Fruit fly (Drosophila melanogaster) whole organism, wandering third instar larva: ENCODE measurements around the gene CG32110.
A peak's percentile ranks its signal among the peaks of the same experiment; 100 is the strongest.

Experiments used
- Abd-B ChIP-seq: fragments of >200 bp; optimal IDR thresholded peaks from 2 replicates; lab custom pipeline; 2017; ENCODE audit warnings: missing biosample characterization, missing genetic modification characterization
- CG32264 ChIP-seq: fragments of 200-800 bp; sonication (Bioruptor generic); optimal IDR thresholded peaks from 2 replicates; lab custom pipeline; 2016; ENCODE audit warnings: missing biosample characterization, missing genetic modification characterization
- CG9705 ChIP-seq: fragments of 200-800 bp; sonication (Bioruptor generic); optimal IDR thresholded peaks from 2 replicates; lab custom pipeline; 2018; ENCODE audit warnings: missing biosample characterization, mild to moderate bottlenecking, missing genetic modification characterization
- CrebA ChIP-seq: fragments of 200-800 bp; sonication (Bioruptor generic); optimal IDR thresholded peaks from 2 replicates; lab custom pipeline; 2016; ENCODE audit warnings: missing biosample characterization, mild to moderate bottlenecking, missing genetic modification characterization, borderline replicate concordance
- Dfd ChIP-seq: fragments of >200 bp; optimal IDR thresholded peaks from 2 replicates; lab custom pipeline; 2017; ENCODE audit warnings: missing biosample characterization, missing genetic modification characterization
- Dif ChIP-seq: fragments of 200-275, 200-300 bp; sonication (Bioruptor generic); optimal IDR thresholded peaks from 2 replicates; lab custom pipeline; 2018; ENCODE audit warnings: missing biosample characterization, missing genetic modification characterization; ENCODE audit not compliant: partially characterized antibody
- GATAd ChIP-seq: sonication (Bioruptor generic); optimal IDR thresholded peaks from 2 replicates; lab custom pipeline; 2016; ENCODE audit warnings: missing biosample characterization, missing genetic modification characterization
- HLH106 ChIP-seq: fragments of 200-800 bp; optimal IDR thresholded peaks from 3 replicates; lab custom pipeline; 2019; ENCODE audit warnings: missing biosample characterization, mild to moderate bottlenecking, missing genetic modification characterization, moderate library complexity
- Hnf4 ChIP-seq: fragments of 200-800 bp; sonication (Bioruptor generic); optimal IDR thresholded peaks from 2 replicates; lab custom pipeline; 2016; ENCODE audit warnings: missing biosample characterization, mild to moderate bottlenecking, missing genetic modification characterization
- Hr78 ChIP-seq: fragments of >200 bp; optimal IDR thresholded peaks from 2 replicates; lab custom pipeline; 2017; ENCODE audit warnings: missing biosample characterization, missing genetic modification characterization
- Hr83 ChIP-seq: fragments of 200-300 bp; sonication (Bioruptor generic); optimal IDR thresholded peaks from 2 replicates; lab custom pipeline; 2016; ENCODE audit warnings: missing biosample characterization, mild to moderate bottlenecking, missing genetic modification characterization, moderate library complexity; ENCODE audit not compliant: poor library complexity, severe bottlenecking
- Jra ChIP-seq: sonication (Bioruptor generic); optimal IDR thresholded peaks from 2 replicates; lab custom pipeline; 2016; ENCODE audit warnings: missing biosample characterization, missing genetic modification characterization
- Mio ChIP-seq: sonication (Bioruptor generic); optimal IDR thresholded peaks from 2 replicates; lab custom pipeline; 2016; ENCODE audit warnings: missing biosample characterization, missing genetic modification characterization
- Myc ChIP-seq: fragments of >200 bp; optimal IDR thresholded peaks from 2 replicates; lab custom pipeline; 2017
- N ChIP-seq: fragments of >200 bp; optimal IDR thresholded peaks from 2 replicates; lab custom pipeline; 2018; ENCODE audit warnings: missing biosample characterization, missing external identifiers, missing genetic modification characterization
- OdsH ChIP-seq: fragments of 200-800 bp; sonication (Bioruptor generic); optimal IDR thresholded peaks from 2 replicates; lab custom pipeline; 2016; ENCODE audit warnings: missing biosample characterization, mild to moderate bottlenecking, missing genetic modification characterization
- Rel ChIP-seq, 2 experiments: fragments of 200-800 bp; sonication (Bioruptor generic) in 1 of 2; optimal IDR thresholded peaks; 2 replicates in 1 of 2; 3 replicates in 1 of 2; lab custom pipeline; 2016 to 2019; ENCODE audit warnings: mild to moderate bottlenecking in 2 of 2, missing biosample characterization in 2 of 2, missing genetic modification characterization in 2 of 2, moderate library complexity in 1 of 2
- Sp1 ChIP-seq: fragments of 200-800 bp; sonication (Bioruptor generic); optimal IDR thresholded peaks from 3 replicates; lab custom pipeline; 2019; ENCODE audit warnings: missing biosample characterization, mild to moderate bottlenecking, missing genetic modification characterization, moderate library complexity
- Vsx2 ChIP-seq: fragments of 200-300, 225-300 bp; sonication (Bioruptor generic); optimal IDR thresholded peaks from 2 replicates; lab custom pipeline; 2018; ENCODE audit warnings: missing biosample characterization, missing genetic modification characterization; ENCODE audit not compliant: partially characterized antibody
- br ChIP-seq: fragments of 200-800 bp; sonication (Bioruptor generic); optimal IDR thresholded peaks from 2 replicates; lab custom pipeline; 2016; ENCODE audit warnings: missing biosample characterization, missing genetic modification characterization
- brk ChIP-seq: fragments of 200-800 bp; sonication (Bioruptor generic); optimal IDR thresholded peaks from 2 replicates; lab custom pipeline; 2016; ENCODE audit warnings: missing biosample characterization, mild to moderate bottlenecking, missing genetic modification characterization
- dl ChIP-seq, 2 experiments: fragments of 175-275, 200-275 bp in 1 of 2; fragments of 200-275 bp in 1 of 2; sonication (Bioruptor generic); optimal IDR thresholded peaks; lab custom pipeline; 2018; ENCODE audit warnings: mild to moderate bottlenecking in 2 of 2, missing biosample characterization in 2 of 2, missing genetic modification characterization in 2 of 2, moderate library complexity in 2 of 2; ENCODE audit not compliant: partially characterized antibody in 2 of 2, insufficient read depth in 1 of 2
- dmrt93B ChIP-seq: fragments of 200-800 bp; sonication (Bioruptor generic); optimal IDR thresholded peaks from 2 replicates; lab custom pipeline; 2018; ENCODE audit warnings: missing biosample characterization, mild to moderate bottlenecking, missing genetic modification characterization
- dsf ChIP-seq: sonication (Bioruptor generic); optimal IDR thresholded peaks from 2 replicates; lab custom pipeline; 2016; ENCODE audit warnings: missing biosample characterization, missing genetic modification characterization, borderline replicate concordance
- ey ChIP-seq: fragments of 200-800 bp; sonication (Bioruptor generic); optimal IDR thresholded peaks from 2 replicates; lab custom pipeline; 2016; ENCODE audit warnings: missing biosample characterization, missing genetic modification characterization
- foxo ChIP-seq, 2 experiments: fragments of 200-800 bp; sonication (Bioruptor generic); optimal IDR thresholded peaks; 2 replicates in 1 of 2; 3 replicates in 1 of 2; lab custom pipeline; 2016 to 2017; ENCODE audit warnings: missing biosample characterization in 2 of 2, missing genetic modification characterization in 2 of 2
- fru ChIP-seq: fragments of 200-800 bp; sonication (Bioruptor generic); optimal IDR thresholded peaks from 3 replicates; lab custom pipeline; 2016; ENCODE audit warnings: missing biosample characterization, mild to moderate bottlenecking, missing genetic modification characterization
- h ChIP-seq: fragments of 200-800 bp; sonication (Bioruptor generic); optimal IDR thresholded peaks from 3 replicates; lab custom pipeline; 2016; ENCODE audit warnings: missing biosample characterization, mild to moderate bottlenecking, missing genetic modification characterization
- jim ChIP-seq: fragments of 175-275, 200-325 bp; sonication (Bioruptor generic); optimal IDR thresholded peaks from 2 replicates; lab custom pipeline; 2016; ENCODE audit warnings: missing biosample characterization, mild to moderate bottlenecking, missing genetic modification characterization
- lola ChIP-seq: fragments of >200 bp; optimal IDR thresholded peaks from 2 replicates; lab custom pipeline; 2017; ENCODE audit warnings: missing biosample characterization, missing genetic modification characterization
- pan ChIP-seq: fragments of >200 bp; optimal IDR thresholded peaks from 2 replicates; lab custom pipeline; 2017
- psq ChIP-seq: fragments of 200-800 bp; sonication (Bioruptor generic); optimal IDR thresholded peaks from 3 replicates; lab custom pipeline; 2017; ENCODE audit warnings: missing biosample characterization, mild to moderate bottlenecking, missing genetic modification characterization, moderate library complexity
- rgr ChIP-seq: fragments of 200-800 bp; sonication (Bioruptor generic); optimal IDR thresholded peaks from 3 replicates; lab custom pipeline; 2016; ENCODE audit warnings: missing biosample characterization, mild to moderate bottlenecking, missing genetic modification characterization
- sage ChIP-seq: fragments of 200-800 bp; sonication (Bioruptor generic); optimal IDR thresholded peaks from 2 replicates; lab custom pipeline; 2016; ENCODE audit warnings: missing biosample characterization, mild to moderate bottlenecking, missing genetic modification characterization
- sv ChIP-seq: fragments of 200-800 bp; sonication (Bioruptor generic); optimal IDR thresholded peaks from 3 replicates; lab custom pipeline; 2016; ENCODE audit warnings: missing biosample characterization, missing genetic modification characterization
- tai ChIP-seq: sonication (Bioruptor generic); optimal IDR thresholded peaks from 2 replicates; lab custom pipeline; 2016; ENCODE audit warnings: missing biosample characterization, missing genetic modification characterization
- usp ChIP-seq: fragments of >200 bp; optimal IDR thresholded peaks from 2 replicates; lab custom pipeline; 2017; ENCODE audit warnings: missing biosample characterization, missing genetic modification characterization
- woc ChIP-seq: sonication (Bioruptor generic); optimal IDR thresholded peaks from 2 replicates; lab custom pipeline; 2016; ENCODE audit warnings: missing biosample characterization, mild to moderate bottlenecking, missing genetic modification characterization

The CG32110 gene

DNA sequence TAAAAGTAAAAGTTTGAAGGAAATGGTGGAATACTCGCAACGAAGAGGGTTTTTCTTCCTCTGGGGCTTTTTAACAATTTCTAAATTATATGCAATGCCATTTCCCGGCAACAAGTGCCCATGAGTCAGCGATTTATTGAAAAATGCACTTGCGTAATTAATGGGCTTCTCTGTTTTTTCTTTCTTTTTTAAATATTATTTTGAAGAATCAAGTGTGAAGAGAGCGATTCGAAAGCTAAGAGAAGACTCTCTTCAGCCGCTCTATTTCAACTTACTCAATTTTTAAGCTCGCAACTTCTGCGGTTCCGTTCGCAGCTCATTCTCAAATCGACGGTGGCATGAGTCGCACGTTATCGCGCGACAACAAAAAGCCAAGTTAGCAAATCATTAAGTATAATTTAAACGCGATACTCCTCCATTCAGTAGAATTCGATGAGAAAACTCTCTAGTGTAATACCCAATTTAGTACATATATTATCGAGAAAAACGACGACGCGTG, 18.6 kb upstream of the CG32110 start, which contains the start of gene CG42709 (continued):
- peak; percentile 84 for TF ChIP-seq Dif
- no peak for TF ChIP-seq HLH106 (tag; lab: Kevin White, UChicago)
- no peak for TF ChIP-seq lola (GFP tag; lab: Kevin White, UChicago)
- peak; percentile 25 for TF ChIP-seq Hnf4 (GFP tag; lab: Kevin White, UChicago)
- no peak for TF ChIP-seq N (GFP tag; lab: Kevin White, UChicago)
- TF ChIP-seq brk (GFP tag; lab: Kevin White, UChicago): no peak
- no peak for TF ChIP-seq CG9705 (GFP tag; lab: Kevin White, UChicago)
- no peak for TF ChIP-seq woc
- TF ChIP-seq, all 38 proteins: peak for 7

DNA sequence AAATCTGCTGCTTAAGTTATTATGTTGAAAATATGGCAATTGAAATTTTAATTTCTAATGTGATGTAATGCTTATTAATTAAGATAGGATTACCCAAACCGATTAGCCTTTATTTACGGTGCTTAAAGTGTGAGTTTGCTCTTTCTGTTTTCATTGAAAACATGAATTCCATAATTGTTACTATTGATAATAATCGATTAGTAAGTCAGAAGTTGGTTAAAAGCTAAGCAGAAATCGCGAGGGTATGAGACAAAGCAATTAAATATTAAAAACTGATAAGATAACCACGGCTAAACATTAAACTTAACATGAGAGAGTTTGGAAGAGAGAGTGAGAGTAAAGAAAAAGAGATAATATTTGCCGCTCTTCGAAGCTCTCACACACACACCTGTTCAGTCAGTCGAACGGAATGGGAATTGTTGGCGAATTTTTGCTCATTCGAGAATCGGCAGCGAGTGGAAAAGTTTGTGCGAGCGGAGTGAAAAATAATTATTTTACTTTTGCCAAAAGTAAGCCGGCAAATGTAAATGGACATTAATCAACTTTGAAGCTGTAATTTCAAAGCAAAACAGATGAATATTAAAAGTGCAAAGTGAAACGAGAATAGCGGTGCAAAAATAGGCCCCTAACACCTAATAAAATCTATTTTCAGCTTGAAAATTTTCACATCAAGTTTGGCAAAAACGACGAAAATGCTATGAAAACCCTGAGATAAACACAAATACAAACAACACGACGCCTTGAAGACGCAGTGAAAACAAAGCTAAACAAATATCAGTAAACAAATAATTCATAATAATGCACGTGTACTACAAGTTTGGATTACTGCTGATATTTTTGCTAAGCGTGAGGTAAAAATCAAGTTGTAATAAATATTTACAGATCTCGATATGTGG, 17.5 kb upstream of the CG32110 start:
- TF ChIP-seq rgr (GFP tag; lab: Kevin White, UChicago) (no peak), GATAd (GFP tag; lab: Kevin White, UChicago) (no peak), jim (GFP tag; lab: Kevin White, UChicago) (no peak), Myc (lab: Kevin White, UChicago) (no peak), HLH106 (tag; lab: Kevin White, UChicago) (no peak), Sp1 (no peak), OdsH (no peak), Vsx2 (no peak), Dfd (GFP tag; lab: Kevin White, UChicago) (no peak), usp (GFP tag; lab: Kevin White, UChicago) (no peak), dsf (no peak), N (GFP tag; lab: Kevin White, UChicago) (no peak), Mio (no peak), fru (GFP tag; lab: Kevin White, UChicago) (no peak), Hr78 (no peak), br (no peak), lola (GFP tag; lab: Kevin White, UChicago) (no peak), Jra (GFP tag; lab: Kevin White, UChicago) (no peak), brk (GFP tag; lab: Kevin White, UChicago) (no peak), Abd-B (no peak), sv (GFP tag; lab: Kevin White, UChicago) (no peak), Rel (GFP tag; optimal IDR thresholded peaks at IDR 0.05; lab: Kevin White, UChicago) (no peak), Rel (tag; optimal IDR thresholded peaks at IDR 0.05; lab: Kevin White, UChicago) (no peak), ey (GFP tag; lab: Kevin White, UChicago) (no peak), CG9705 (GFP tag; lab: Kevin White, UChicago) (no peak), tai (no peak), Hr83 (GFP tag; lab: Kevin White, UChicago) (peak; percentile 71), CG32264 (GFP tag; lab: Kevin White, UChicago) (no peak), psq (GFP tag; lab: Kevin White, UChicago) (no peak), foxo (GFP tag; optimal IDR thresholded peaks at IDR 0.05; lab: Kevin White, UChicago) (peak in 1 of 2 experiments; percentile 64), woc (no peak), pan (no peak), sage (GFP tag; lab: Kevin White, UChicago) (no peak), CrebA (GFP tag; lab: Kevin White, UChicago) (peak; percentile 48), Hnf4 (GFP tag; lab: Kevin White, UChicago) (no peak), Dif (peak; percentile 88), dmrt93B (GFP tag; lab: Kevin White, UChicago) (no peak), h (GFP tag; lab: Kevin White, UChicago) (no peak), dl (GFP tag; optimal IDR thresholded peaks at IDR 0.05; lab: Kevin White, UChicago; ENCODE audit: insufficient read depth in 1 of 2, partially characterized antibody in 2 of 2) (peak; percentile 69 to 82)
- TF ChIP-seq, all 38 proteins: peak for 5
